Worm (Caenorhabditis elegans) whole organism, early embryonic: ENCODE results near the gene hrpa-2.

Experiments used
- ama-1 ChIP-seq: fragments of 150-350 bp; optimal IDR thresholded peaks from 2 replicates; lab custom pipeline; 2014
- ceh-36 ChIP-seq: sonication (generic microtip); optimal IDR thresholded peaks from 2 replicates; lab custom pipeline; 2016; ENCODE audit warnings: missing genetic modification characterization, inconsistent platforms, missing compliant biosample characterization
- flt-1 ChIP-seq: fragments of 200-800 bp; sonication (Bioruptor generic); IDR thresholded peaks from 2 replicates; pipeline ENCODE4 v1.3.6; 2022; ENCODE audit warnings: missing genetic modification characterization, missing compliant biosample characterization
- pes-1 ChIP-seq: fragments of 200-800 bp; sonication (Bioruptor generic); IDR thresholded peaks from 2 replicates; pipeline ENCODE4 v1.3.6; 2022; ENCODE audit warnings: missing genetic modification reagents, missing genetic modification characterization, missing compliant biosample characterization
- scrt-1 ChIP-seq: fragments of 200-800 bp; sonication (Bioruptor generic); IDR thresholded peaks from 2 replicates; pipeline ENCODE4 v1.3.6; 2022; ENCODE audit warnings: missing genetic modification characterization, missing compliant biosample characterization

DNA sequence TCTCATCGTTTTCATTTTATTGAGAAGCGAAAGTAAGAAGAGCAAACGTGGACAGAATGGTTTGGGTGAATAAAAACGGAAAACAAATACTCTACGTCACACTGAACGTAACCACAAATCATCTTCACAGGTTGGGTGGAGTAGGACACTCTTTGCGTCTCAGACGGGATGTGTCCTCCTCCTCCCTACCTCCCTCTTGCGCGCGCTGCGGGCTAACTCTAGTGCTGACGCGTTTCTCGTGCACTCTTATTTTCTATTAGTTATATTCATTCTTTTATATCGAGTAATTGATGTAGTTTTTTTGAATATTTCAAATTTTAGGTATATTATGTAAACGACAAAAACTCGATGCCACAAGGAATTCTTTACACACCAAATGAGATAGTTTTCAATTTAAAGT is 27.9 kb downstream of the hrpa-2 start, which contains the start of gene Y34B4A.7:
- no peak for TF ChIP-seq scrt-1 (GFP tag; lab: Robert Waterston, UW)
- no peak for TF ChIP-seq pes-1
- no peak for TF ChIP-seq ama-1 (lab: Kevin White, UChicago)
- no peak for TF ChIP-seq ceh-36
- peak; percentile 45; the same call in 1 of the 2 replicates for TF ChIP-seq flt-1 (GFP tag; lab: Robert Waterston, UW)
